Worm (Caenorhabditis elegans): ENCODE data around the gene F10D7.3.

DNA sequence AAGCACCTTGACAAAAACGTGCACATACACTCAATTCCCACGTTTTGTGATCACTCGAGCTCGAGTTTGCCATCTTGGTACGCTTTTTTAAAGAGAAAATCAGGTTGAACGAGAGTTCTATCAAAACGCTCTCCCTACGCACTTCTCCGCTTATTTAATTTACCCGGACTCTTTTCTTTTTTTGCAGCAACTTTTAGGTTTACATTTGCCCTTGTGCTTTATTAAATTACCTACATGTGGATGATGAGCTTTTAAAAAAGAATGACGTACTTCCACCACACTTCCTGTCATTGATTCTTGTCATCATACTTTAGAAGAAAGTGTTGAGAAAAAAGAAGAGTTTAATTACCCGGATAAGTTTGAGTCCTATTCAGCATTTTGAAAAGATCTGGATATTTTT is 22.3 kb downstream of the F10D7.3 start:
- no peak for TF ChIP-seq fos-1 (tag; optimal IDR thresholded peaks at IDR 0.05)
- TF ChIP-seq dpl-1 (GFP tag; optimal IDR thresholded peaks at IDR 0.05) = no peak
- no peak for TF ChIP-seq skn-1 (tag; optimal IDR thresholded peaks at IDR 0.05)
- TF ChIP-seq lin-13 (GFP tag; optimal IDR thresholded peaks at IDR 0.05) = no peak

All from whole organism, L1 larva.